Worm (Caenorhabditis elegans) whole organism, L4 larva: ENCODE results near the gene srw-60.

Experiments used
- D1046.2 ChIP-seq: fragments of 200-800 bp; sonication (Bioruptor generic); IDR thresholded peaks from 2 replicates; pipeline ENCODE4 v1.3.6; 2022; ENCODE audit warnings: missing genetic modification characterization, missing compliant biosample characterization
- R02D3.7 ChIP-seq: fragments of 150-350 bp; sonication (generic microtip); optimal IDR thresholded peaks from 3 replicates; lab custom pipeline; 2014; ENCODE audit warnings: missing biosample characterization, missing genetic modification characterization
- ZK337.2 ChIP-seq: fragments of 200-800 bp; sonication (Bioruptor generic); IDR thresholded peaks from 2 replicates; pipeline ENCODE4 v1.3.6; 2022; ENCODE audit warnings: missing genetic modification reagents, missing genetic modification characterization, missing compliant biosample characterization
- aha-1 ChIP-seq: fragments of 150-350 bp; peaks from one replicate; lab custom pipeline; 2014; ENCODE audit warnings: missing biosample characterization, missing genetic modification characterization
- attf-4 ChIP-seq: sonication (generic microtip); optimal IDR thresholded peaks from 3 replicates; lab custom pipeline; 2017; ENCODE audit warnings: missing biosample characterization, missing genetic modification characterization
- ceh-28 ChIP-seq: fragments of 150-350 bp; optimal IDR thresholded peaks from 2 replicates; lab custom pipeline; 2014; ENCODE audit warnings: missing biosample characterization, missing genetic modification reagents, missing genetic modification characterization
- ceh-32 ChIP-seq: sonication (generic microtip); optimal IDR thresholded peaks from 2 replicates; lab custom pipeline; 2016; ENCODE audit warnings: mild to moderate bottlenecking, missing genetic modification characterization, missing compliant biosample characterization; ENCODE audit not compliant: poor library complexity
- cey-2 ChIP-seq: sonication (generic microtip); optimal IDR thresholded peaks from 3 replicates; lab custom pipeline; 2017; ENCODE audit warnings: missing genetic modification characterization, mild to moderate bottlenecking, missing compliant biosample characterization, antibody characterized with exemption, borderline replicate concordance; ENCODE audit not compliant: insufficient read depth
- daf-16 ChIP-seq, 3 experiments: sonication (generic microtip); optimal IDR thresholded peaks; 2 replicates each; lab custom pipeline; 2016 to 2017; ENCODE audit warnings: missing genetic modification characterization in 3 of 3, missing genetic modification reagents in 3 of 3, mild to moderate bottlenecking in 2 of 3, missing compliant biosample characterization in 2 of 3, missing biosample characterization in 1 of 3, moderate library complexity in 1 of 3
- daf-8 ChIP-seq: fragments of 200-800 bp; sonication (Bioruptor generic); IDR thresholded peaks from 2 replicates; pipeline ENCODE4 v1.3.6; 2022; ENCODE audit warnings: missing genetic modification characterization, missing compliant biosample characterization
- dpl-1 ChIP-seq: fragments of 150-350 bp; optimal IDR thresholded peaks from 2 replicates; lab custom pipeline; 2014; ENCODE audit warnings: missing biosample characterization, missing genetic modification reagents, missing genetic modification characterization
- duxl-1 ChIP-seq: sonication (generic microtip); optimal IDR thresholded peaks from 2 replicates; lab custom pipeline; 2016; ENCODE audit warnings: mild to moderate bottlenecking, missing genetic modification characterization, moderate library complexity, missing compliant biosample characterization; ENCODE audit not compliant: poor library complexity
- dve-1 ChIP-seq: sonication (generic microtip); optimal IDR thresholded peaks from 2 replicates; lab custom pipeline; 2017; ENCODE audit warnings: antibody characterized with exemption, mild to moderate bottlenecking, missing genetic modification characterization, missing compliant biosample characterization; ENCODE audit not compliant: insufficient read depth
- egl-43 ChIP-seq: fragments of 200-800 bp; sonication (Bioruptor generic); IDR thresholded peaks from 2 replicates; pipeline ENCODE4 v1.3.6; 2022; ENCODE audit warnings: missing genetic modification reagents, missing genetic modification characterization, missing compliant biosample characterization
- fos-1 ChIP-seq: fragments of 150-350 bp; optimal IDR thresholded peaks from 2 replicates; lab custom pipeline; 2014; ENCODE audit warnings: missing biosample characterization, missing genetic modification characterization
- hlh-30 ChIP-seq: sonication (generic microtip); optimal IDR thresholded peaks from 2 replicates; lab custom pipeline; 2017; ENCODE audit warnings: antibody characterized with exemption, mild to moderate bottlenecking, missing genetic modification characterization, missing compliant biosample characterization; ENCODE audit not compliant: insufficient read depth
- lin-29 ChIP-seq: fragments of 200-800 bp; sonication (Bioruptor generic); IDR thresholded peaks from 2 replicates; pipeline ENCODE4 v1.3.6; 2022; ENCODE audit warnings: missing genetic modification reagents, missing genetic modification characterization, missing compliant biosample characterization
- mep-1 ChIP-seq: fragments of 150-350 bp; sonication (generic microtip); optimal IDR thresholded peaks from 3 replicates; lab custom pipeline; 2014; ENCODE audit warnings: missing biosample characterization, missing genetic modification characterization
- mxl-3 ChIP-seq: fragments of 200-800 bp; sonication (Bioruptor generic); optimal IDR thresholded peaks from 2 replicates; lab custom pipeline; 2018; ENCODE audit warnings: mild to moderate bottlenecking, missing genetic modification characterization, missing compliant biosample characterization
- nhr-111 ChIP-seq: fragments of 200-800 bp; sonication (Bioruptor generic); optimal IDR thresholded peaks from 2 replicates; lab custom pipeline; 2018; ENCODE audit warnings: mild to moderate bottlenecking, missing genetic modification characterization, missing compliant biosample characterization
- nhr-28 ChIP-seq: fragments of 150-350 bp; optimal IDR thresholded peaks from 2 replicates; lab custom pipeline; 2014; ENCODE audit warnings: missing biosample characterization, missing genetic modification characterization
- nhr-42 ChIP-seq: fragments of 200-800 bp; sonication (Bioruptor generic); IDR thresholded peaks from 2 replicates; pipeline ENCODE4 v1.3.6; 2022; ENCODE audit warnings: missing genetic modification characterization, missing compliant biosample characterization
- nhr-48 ChIP-seq: sonication (generic microtip); optimal IDR thresholded peaks from 2 replicates; lab custom pipeline; 2016; ENCODE audit warnings: mild to moderate bottlenecking, missing genetic modification characterization, missing compliant biosample characterization
- pha-4 ChIP-seq, 2 experiments: fragments of 150-350 bp in 1 of 2; fragments of 200-800 bp in 1 of 2; sonication (Bioruptor generic) in 1 of 2; IDR thresholded peaks in 1 of 2; optimal IDR thresholded peaks in 1 of 2; 2 replicates each; pipeline versions ENCODE4 v1.3.6 to Lab custom; 2014 to 2022; ENCODE audit warnings: missing genetic modification characterization in 2 of 2, missing genetic modification reagents in 2 of 2, missing biosample characterization in 1 of 2, missing compliant biosample characterization in 1 of 2
- saeg-2 ChIP-seq: fragments of 200-800 bp; sonication (Bioruptor generic); IDR thresholded peaks from 2 replicates; pipeline ENCODE4 v1.3.6; 2022; ENCODE audit warnings: missing genetic modification reagents, missing genetic modification characterization, missing compliant biosample characterization
- set-16 ChIP-seq: fragments of 200-800 bp; sonication (Bioruptor generic); IDR thresholded peaks from 2 replicates; pipeline ENCODE4 v1.3.6; 2022; ENCODE audit warnings: missing genetic modification reagents, missing genetic modification characterization, missing compliant biosample characterization
- tra-1 ChIP-seq: fragments of 200-800 bp; sonication (Bioruptor generic); IDR thresholded peaks from 2 replicates; pipeline ENCODE4 v1.3.6; 2022; ENCODE audit warnings: missing genetic modification reagents, missing genetic modification characterization, missing compliant biosample characterization
- unc-62 ChIP-seq, 3 experiments: fragments of 150-350 bp in 1 of 3; sonication (generic microtip); optimal IDR thresholded peaks in 2 of 3; peaks in 1 of 3; 1 replicate in 1 of 3; 2 replicates in 2 of 3; lab custom pipeline; 2014 to 2017; ENCODE audit warnings: missing biosample characterization in 3 of 3, missing genetic modification characterization in 3 of 3, missing genetic modification reagents in 3 of 3, missing genotype in 1 of 3
- zfp-2 ChIP-seq: sonication (generic microtip); optimal IDR thresholded peaks from 2 replicates; lab custom pipeline; 2016; ENCODE audit warnings: mild to moderate bottlenecking, missing genetic modification characterization, missing compliant biosample characterization
- zip-2 ChIP-seq: fragments of 150-350 bp; optimal IDR thresholded peaks from 2 replicates; lab custom pipeline; 2014; ENCODE audit warnings: missing biosample characterization, missing genetic modification characterization

srw-60 gene

ce11 chrII:2925806-2926558, 32.4 kb upstream of the srw-60 start:
- TF ChIP-seq set-16 (peak; percentile 90), unc-62 (GFP tag; optimal IDR thresholded peaks at IDR 0.05 in 1 of 2; lab: Kevin White, UChicago) (peak in 1 of 2 experiments; percentile 80), unc-62 (tag; optimal IDR thresholded peaks at IDR 0.05; lab: Kevin White, UChicago) (no peak), nhr-42 (GFP tag; lab: Robert Waterston, UW) (peak; percentile 17; the same call in 1 of the 2 replicates), saeg-2 (no peak)

ce11 chrII:2927533-2927932, 30.9 kb upstream of the srw-60 start, which contains the start of the genes ZK355.3 and ZK355.8:
TSS of gene ZK355.3 (minus strand) at chrII:2927633.
TSS of gene ZK355.8 (plus strand) at chrII:2927804.
- TF ChIP-seq set-16 (peak; percentile 40), ceh-32 (no peak), aha-1 (peak; percentile 79), unc-62 (GFP tag; optimal IDR thresholded peaks at IDR 0.05 in 1 of 2; lab: Kevin White, UChicago) (peak in 1 of 2 experiments; percentile 22), unc-62 (tag; optimal IDR thresholded peaks at IDR 0.05; lab: Kevin White, UChicago) (no peak)
- TF ChIP-seq, all 104 proteins: peak for 3

- 0 out of 2 replicates have a peak, but pooled peaks have one; percentile 41 for TF ChIP-seq D1046.2 (GFP tag; lab: Robert Waterston, UW)
- TF ChIP-seq duxl-1 (tag; lab: Kevin White, UChicago), result no peak
- TF ChIP-seq cey-2 (tag; lab: Kevin White, UChicago), result no peak
- 0 out of 2 replicates have a peak, but pooled peaks have one; percentile 12 for TF ChIP-seq egl-43 (GFP tag; lab: Robert Waterston, UW)
- no peak for TF ChIP-seq pha-4 (GFP tag; IDR thresholded peaks at IDR 0.05; lab: Robert Waterston, UW)
- no peak for TF ChIP-seq pha-4 (tag; optimal IDR thresholded peaks at IDR 0.05; lab: Kevin White, UChicago)
- TF ChIP-seq ZK337.2, result no peak
- TF ChIP-seq daf-8, result no peak
- TF ChIP-seq set-16, result peak; percentile 77
- TF ChIP-seq nhr-111 (GFP tag; lab: Kevin White, UChicago), result no peak
- TF ChIP-seq zip-2, result no peak
Observed at ce11 chrII:2929846-2930245, 28.6 kb upstream of the srw-60 start.

ce11 chrII:2930499-2930898, 27.9 kb upstream of the srw-60 start, which contains the start of the genes irld-64 and irld-63:
TSS of gene irld-64 (minus strand) at chrII:2930599.
TSS of gene irld-63 (plus strand) at chrII:2930728.
- TF ChIP-seq egl-43 (GFP tag; lab: Robert Waterston, UW) (no peak), ceh-28 (tag; lab: Kevin White, UChicago) (no peak), nhr-28 (tag; lab: Kevin White, UChicago) (no peak), mep-1 (tag; lab: Kevin White, UChicago) (no peak), attf-4 (tag; lab: Kevin White, UChicago) (no peak), fos-1 (no peak), nhr-48 (no peak), nhr-111 (GFP tag; lab: Kevin White, UChicago) (no peak), zfp-2 (tag; lab: Kevin White, UChicago) (no peak), dve-1 (tag; lab: Kevin White, UChicago) (no peak), R02D3.7 (tag; lab: Kevin White, UChicago) (no peak), hlh-30 (tag; lab: Kevin White, UChicago) (no peak), daf-16 (GFP tag; optimal IDR thresholded peaks at IDR 0.05; lab: Kevin White, UChicago) (no peak), daf-16 (tag; optimal IDR thresholded peaks at IDR 0.05; lab: Kevin White, UChicago) (no peak), tra-1 (no peak), lin-29 (no peak), mxl-3 (no peak), zip-2 (no peak), dpl-1 (GFP tag; lab: Kevin White, UChicago) (no peak)
